Fruit fly (Drosophila melanogaster): ENCODE data around the gene CG14071.

dm6 chr2L:10849511-10850191 is 39.1 kb downstream of the CG14071 start, which contains the start of gene SmydA-3:
- TF ChIP-seq psq (optimal IDR thresholded peaks at IDR 0.05) (no peak), pan (optimal IDR thresholded peaks at IDR 0.05) (no peak), EcR (GFP tag; optimal IDR thresholded peaks at IDR 0.05) (no peak)
